Worm (Caenorhabditis elegans) whole organism, early embryonic: ENCODE data around the gene C18G1.9.
"Not testable (repeated sequence)": the region's sequence is repeated elsewhere in the genome, so short reads cannot be mapped to it uniquely, and the experiment has no call there.

ENCODE experiments used
- B0310.2 ChIP-seq: sonication (generic microtip); optimal IDR thresholded peaks from 2 replicates; lab custom pipeline; 2016; ENCODE audit warnings: mild to moderate bottlenecking, missing genetic modification characterization, missing compliant biosample characterization
- ama-1 ChIP-seq: fragments of 150-350 bp; optimal IDR thresholded peaks from 2 replicates; lab custom pipeline; 2014
- ceh-13 ChIP-seq: fragments of 200-800 bp; sonication (Bioruptor generic); optimal IDR thresholded peaks from 2 replicates; lab custom pipeline; 2018; ENCODE audit warnings: mild to moderate bottlenecking, missing genetic modification characterization, missing compliant biosample characterization
- flt-1 ChIP-seq: fragments of 200-800 bp; sonication (Bioruptor generic); IDR thresholded peaks from 2 replicates; pipeline ENCODE4 v1.3.6; 2022; ENCODE audit warnings: missing genetic modification characterization, missing compliant biosample characterization
- hmbx-1 ChIP-seq: sonication (generic microtip); optimal IDR thresholded peaks from 2 replicates; lab custom pipeline; 2016; ENCODE audit warnings: mild to moderate bottlenecking, missing genetic modification characterization, missing compliant biosample characterization
- hmg-4 ChIP-seq: fragments of 200-800 bp; sonication (Bioruptor generic); optimal IDR thresholded peaks from 2 replicates; lab custom pipeline; 2018; ENCODE audit warnings: mild to moderate bottlenecking, missing genetic modification characterization, missing compliant biosample characterization
- hnd-1 ChIP-seq: sonication (generic microtip); optimal IDR thresholded peaks from 2 replicates; lab custom pipeline; 2016; ENCODE audit warnings: missing genetic modification characterization, missing compliant biosample characterization
- pes-1 ChIP-seq: fragments of 200-800 bp; sonication (Bioruptor generic); IDR thresholded peaks from 2 replicates; pipeline ENCODE4 v1.3.6; 2022; ENCODE audit warnings: missing genetic modification reagents, missing genetic modification characterization, missing compliant biosample characterization
- tbx-11 ChIP-seq: fragments of 200-800 bp; sonication (Bioruptor generic); IDR thresholded peaks from 2 replicates; pipeline ENCODE4 v1.3.6; 2022; ENCODE audit warnings: missing genetic modification characterization, missing compliant biosample characterization
- tbx-37 ChIP-seq: fragments of 200-800 bp; sonication (Bioruptor generic); conservative IDR thresholded peaks from 2 replicates; pipeline ENCODE4 v1.3.6; 2022; ENCODE audit warnings: missing genetic modification reagents, missing genetic modification characterization, missing compliant biosample characterization
- tra-4 ChIP-seq: sonication (generic microtip); optimal IDR thresholded peaks from 2 replicates; lab custom pipeline; 2017; ENCODE audit warnings: missing genetic modification characterization, missing compliant biosample characterization

DNA sequence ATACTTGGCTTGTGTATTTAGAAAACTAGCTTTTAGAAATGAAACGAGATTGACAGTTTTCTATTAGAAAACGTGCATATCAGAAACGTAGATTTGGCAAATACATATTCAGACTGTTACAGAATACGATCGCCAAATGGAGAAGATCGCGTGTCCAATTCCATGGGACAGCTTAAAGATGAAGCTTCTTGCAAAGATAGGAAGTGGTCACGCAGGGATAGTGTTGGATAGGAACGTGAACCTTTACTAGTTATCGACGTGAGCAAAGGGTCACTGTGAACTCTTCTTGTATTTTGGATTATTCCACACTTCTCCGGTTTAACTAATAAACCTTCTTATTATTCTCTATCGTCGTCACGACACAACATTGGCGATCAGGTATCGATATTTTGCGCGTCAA is 8.9 kb downstream of the C18G1.9 start, which contains the start of gene bgnt-1.4:
- not testable (repeated sequence) for TF ChIP-seq B0310.2 (tag; lab: Kevin White, UChicago); tra-4; ceh-13 (GFP tag; lab: Kevin White, UChicago); tbx-11; flt-1 (GFP tag; lab: Robert Waterston, UW); pes-1 (GFP tag; lab: Robert Waterston, UW); ama-1 (lab: Kevin White, UChicago); tbx-37 (GFP tag; lab: Robert Waterston, UW); hmg-4 (GFP tag; lab: Kevin White, UChicago); hnd-1 (tag; lab: Kevin White, UChicago); hmbx-1 (tag; lab: Kevin White, UChicago)
